Fruit fly (Drosophila melanogaster): ENCODE results near the gene Bin1.
A peak's percentile ranks its signal among the peaks of the same experiment; 100 is the strongest.

Bin1 gene

DNA sequence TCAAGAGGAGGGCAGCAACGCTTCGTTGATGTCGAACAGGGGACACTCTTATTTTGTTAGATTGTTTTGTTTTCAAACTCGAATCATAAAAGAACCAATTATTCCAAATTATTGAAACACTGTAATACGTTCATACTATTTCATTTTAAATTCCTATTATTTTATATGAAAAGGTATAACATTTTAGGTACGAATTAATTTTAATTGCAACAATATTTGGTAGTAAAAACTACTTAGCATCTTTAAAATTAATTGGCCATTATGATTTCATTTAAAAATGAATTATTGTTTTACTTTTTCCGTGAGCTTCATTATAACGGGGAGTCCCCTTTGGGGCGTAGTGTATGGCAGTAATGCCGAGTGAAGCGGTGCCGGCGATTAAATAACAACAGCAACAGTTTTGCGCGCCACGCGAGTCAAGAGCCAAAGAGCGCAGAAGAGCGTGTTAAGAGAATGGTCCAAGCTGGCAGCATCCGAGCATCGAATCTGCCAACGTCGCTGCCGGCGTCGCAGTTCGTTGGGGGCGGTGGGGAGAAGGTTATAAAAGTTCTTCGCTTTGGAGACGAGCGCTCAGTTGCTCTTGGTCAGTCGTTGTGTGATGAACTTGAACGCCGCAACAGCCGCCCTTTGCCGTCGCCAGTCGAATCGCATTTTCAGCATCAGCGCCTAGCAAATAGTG is 31.7 kb downstream of the Bin1 start (continued):
- TF ChIP-seq eve (GFP tag; optimal IDR thresholded peaks at IDR 0.05): no peak
- no peak for TF ChIP-seq CG6765 (GFP tag; optimal IDR thresholded peaks at IDR 0.05)
- peak; percentile 58 for TF ChIP-seq CG1233 (GFP tag; optimal IDR thresholded peaks at IDR 0.05)
- peak; percentile 37; the same call in 1 of the 2 replicates for TF ChIP-seq Atf6 (GFP tag; IDR thresholded peaks at IDR 0.05)
- no peak for TF ChIP-seq jumu (GFP tag; optimal IDR thresholded peaks at IDR 0.05)
- peak; percentile 56 for TF ChIP-seq CG12104 (GFP tag; optimal IDR thresholded peaks at IDR 0.05)
- no peak for TF ChIP-seq ranshi (GFP tag; IDR thresholded peaks at IDR 0.05)
- no peak for TF ChIP-seq ftz-f1 (GFP tag; optimal IDR thresholded peaks at IDR 0.05)
- no peak for TF ChIP-seq Spps (tag; optimal IDR thresholded peaks at IDR 0.05)
- TF ChIP-seq her (GFP tag; optimal IDR thresholded peaks at IDR 0.05): peak; percentile 40
- TF ChIP-seq Adf1 (GFP tag; IDR thresholded peaks at IDR 0.05): peak; percentile 98
- peak; percentile 17 for TF ChIP-seq vfl (GFP tag; optimal IDR thresholded peaks at IDR 0.05)
- TF ChIP-seq grn (GFP tag; optimal IDR thresholded peaks at IDR 0.05): no peak
- 0 out of 2 replicates have a peak, but pooled peaks have one; percentile 33 for TF ChIP-seq unc-4 (GFP tag; IDR thresholded peaks at IDR 0.05; ENCODE audit: partially characterized antibody)
- TF ChIP-seq nerfin-1 (tag; optimal IDR thresholded peaks at IDR 0.05): no peak
- peak; percentile 7 for TF ChIP-seq CG18476 (GFP tag; optimal IDR thresholded peaks at IDR 0.05)
- peak; percentile 68 for TF ChIP-seq grau (tag; optimal IDR thresholded peaks at IDR 0.05)
- TF ChIP-seq HmgD (GFP tag; optimal IDR thresholded peaks at IDR 0.05): no peak
- no peak for TF ChIP-seq Awh (GFP tag; IDR thresholded peaks at IDR 0.05)
- no peak for TF ChIP-seq Doc2 (GFP tag; IDR thresholded peaks at IDR 0.05)
- peak; percentile 1 for TF ChIP-seq Ets65A (GFP tag)
- TF ChIP-seq cato (GFP tag; optimal IDR thresholded peaks at IDR 0.05; ENCODE audit: borderline replicate concordance): no peak
- peak; percentile 20 for TF ChIP-seq Hr3 (GFP tag; optimal IDR thresholded peaks at IDR 0.05)
- TF ChIP-seq amos (GFP tag; IDR thresholded peaks at IDR 0.05; ENCODE audit: partially characterized antibody): peak; percentile 37; the same call in 1 of the 2 replicates
- TF ChIP-seq MBD-R2 (GFP tag; IDR thresholded peaks at IDR 0.05): no peak
- TF ChIP-seq mam (GFP tag; optimal IDR thresholded peaks at IDR 0.05): peak; percentile 11
- peak; percentile 30 for TF ChIP-seq Fer3 (tag; optimal IDR thresholded peaks at IDR 0.05)
- TF ChIP-seq slou (GFP tag; optimal IDR thresholded peaks at IDR 0.05): no peak
- TF ChIP-seq CG17359 (tag; optimal IDR thresholded peaks at IDR 0.05): peak; percentile 47
- peak; percentile 0 for TF ChIP-seq Camta (GFP tag; optimal IDR thresholded peaks at IDR 0.05)
- no peak for TF ChIP-seq kay (GFP tag; optimal IDR thresholded peaks at IDR 0.05)
- TF ChIP-seq CG4424 (GFP tag; optimal IDR thresholded peaks at IDR 0.05): peak; percentile 36
- no peak for TF ChIP-seq zfh1 (GFP tag; IDR thresholded peaks at IDR 0.05)
- TF ChIP-seq CG17829 (tag; optimal IDR thresholded peaks at IDR 0.05): no peak
- TF ChIP-seq CG6254 (GFP tag; optimal IDR thresholded peaks at IDR 0.05): peak; percentile 24
- TF ChIP-seq CG7357 (GFP tag; IDR thresholded peaks at IDR 0.05): no peak
- no peak for TF ChIP-seq D (optimal IDR thresholded peaks at IDR 0.05)
- no peak for TF ChIP-seq D (GFP tag; optimal IDR thresholded peaks at IDR 0.05)
- TF ChIP-seq Xbp1 (GFP tag; optimal IDR thresholded peaks at IDR 0.05): peak; percentile 35
- TF ChIP-seq CG7928 (GFP tag; optimal IDR thresholded peaks at IDR 0.05): no peak
- TF ChIP-seq CG8089 (GFP tag; optimal IDR thresholded peaks at IDR 0.05): no peak

DNA sequence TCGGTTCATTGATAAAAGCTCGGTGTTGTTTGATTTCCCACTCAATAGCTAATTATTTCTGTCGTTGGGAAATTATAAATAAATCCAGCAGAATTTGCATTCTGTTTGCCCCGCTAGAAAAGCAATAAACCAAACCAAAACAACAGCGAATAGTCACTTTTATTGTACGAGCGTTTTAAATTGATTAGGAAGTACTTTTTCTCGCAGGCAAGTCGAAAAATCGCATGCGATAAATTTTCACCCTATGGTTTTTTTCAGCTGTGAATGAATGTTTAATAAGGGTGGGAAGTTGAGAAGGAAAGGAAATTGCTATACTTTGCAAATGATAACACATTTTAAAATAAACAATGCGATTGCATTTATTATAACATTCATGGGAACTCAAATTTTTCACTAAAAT is 33.3 kb downstream of the Bin1 start:
- TF ChIP-seq ash1 (GFP tag; optimal IDR thresholded peaks at IDR 0.05) (no peak), nerfin-1 (tag; optimal IDR thresholded peaks at IDR 0.05) (peak; percentile 49)
